Worm (Caenorhabditis elegans) whole organism, L1 larva: ENCODE data around the gene cpna-1.

Experiments
- C16A3.4 ChIP-seq: fragments of 150-350 bp; optimal IDR thresholded peaks from 2 replicates; lab custom pipeline; 2014; ENCODE audit warnings: missing biosample characterization, missing genetic modification characterization
- C34B4.2 ChIP-seq: sonication (generic microtip); optimal IDR thresholded peaks from 2 replicates; lab custom pipeline; 2017; ENCODE audit warnings: mild to moderate bottlenecking, missing genetic modification characterization, missing compliant biosample characterization
- lin-39 ChIP-seq: fragments of 150-350 bp; optimal IDR thresholded peaks from 2 replicates; lab custom pipeline; 2014; ENCODE audit warnings: missing biosample characterization, missing genetic modification reagents, missing genetic modification characterization
- mef-2 ChIP-seq: fragments of 150-350 bp; optimal IDR thresholded peaks from 2 replicates; lab custom pipeline; 2014; ENCODE audit warnings: missing biosample characterization, missing genetic modification characterization
- nhr-20 ChIP-seq: sonication (generic microtip); optimal IDR thresholded peaks from 2 replicates; lab custom pipeline; 2016; ENCODE audit warnings: mild to moderate bottlenecking, missing genetic modification characterization, missing compliant biosample characterization
- nhr-237 ChIP-seq: fragments of 150-350 bp; optimal IDR thresholded peaks from 2 replicates; lab custom pipeline; 2014; ENCODE audit warnings: missing biosample characterization, missing genetic modification characterization
- nhr-76 ChIP-seq: sonication (generic microtip); optimal IDR thresholded peaks from 2 replicates; lab custom pipeline; 2017; ENCODE audit warnings: missing biosample characterization, missing genetic modification characterization
- pqm-1 ChIP-seq: sonication (generic microtip); optimal IDR thresholded peaks from 3 replicates; lab custom pipeline; 2017; ENCODE audit warnings: missing biosample characterization, missing genetic modification characterization
- sptf-1 ChIP-seq: fragments of 150-350 bp; optimal IDR thresholded peaks from 2 replicates; lab custom pipeline; 2014; ENCODE audit warnings: missing biosample characterization, missing genetic modification characterization
- vab-15 ChIP-seq: sonication (generic microtip); optimal IDR thresholded peaks from 2 replicates; lab custom pipeline; 2017; ENCODE audit warnings: missing genotype, mild to moderate bottlenecking, missing genetic modification characterization, missing compliant biosample characterization
- xbp-1 ChIP-seq: sonication (generic microtip); optimal IDR thresholded peaks from 2 replicates; lab custom pipeline; 2016; ENCODE audit warnings: missing genetic modification characterization, missing compliant biosample characterization
- zag-1 ChIP-seq: fragments of 150-350 bp; optimal IDR thresholded peaks from 2 replicates; lab custom pipeline; 2014; ENCODE audit warnings: missing biosample characterization, missing genetic modification characterization

cpna-1 gene

ce11 chrII:4246897-4247296 lies 60.4 kb downstream of the cpna-1 start, which contains the start of gene gpa-11:
gpa-11 (plus strand) TSS chrII:4247197.
- TF ChIP-seq sptf-1 (no peak), C34B4.2 (tag; lab: Kevin White, UChicago) (no peak), C16A3.4 (tag; lab: Kevin White, UChicago) (no peak), zag-1 (tag; lab: Kevin White, UChicago) (no peak), nhr-76 (tag; lab: Kevin White, UChicago) (no peak)

ce11 chrII:4256541-4257001 lies 70.1 kb downstream of the cpna-1 start, which contains the start of gene C16A11.7:
C16A11.7 (minus strand) TSS chrII:4256951.
- TF ChIP-seq nhr-20 (tag; lab: Kevin White, UChicago) = no peak
- no peak for TF ChIP-seq zag-1 (tag; lab: Kevin White, UChicago)
- no peak for TF ChIP-seq vab-15 (tag; lab: Kevin White, UChicago)
- no peak for TF ChIP-seq sptf-1
- no peak for TF ChIP-seq nhr-237 (tag; lab: Kevin White, UChicago)
- TF ChIP-seq pqm-1 = no peak
- TF ChIP-seq xbp-1 (tag; lab: Kevin White, UChicago) = no peak
- no peak for TF ChIP-seq mef-2 (tag; lab: Kevin White, UChicago)
- TF ChIP-seq lin-39 = no peak
